Worm (Caenorhabditis elegans): ENCODE results near the gene C05D11.5.

DNA sequence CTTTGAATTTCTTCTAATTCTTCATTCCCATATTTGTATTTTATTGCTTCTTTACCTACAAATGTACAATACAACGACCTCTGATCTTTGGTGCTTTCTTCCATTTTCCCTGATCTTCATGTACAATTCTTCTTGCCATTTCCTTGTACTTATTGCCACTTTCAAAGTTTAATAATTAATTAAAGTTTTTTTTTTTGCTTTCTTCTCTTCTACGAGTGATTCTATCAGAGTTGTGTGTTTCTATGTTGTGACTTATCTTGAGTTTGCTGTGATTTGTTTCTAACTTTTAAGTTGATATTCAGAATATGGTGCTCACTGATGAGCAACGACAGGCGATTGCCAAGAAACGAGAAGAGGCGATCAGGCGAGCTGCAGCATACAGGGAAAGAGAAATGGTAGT lies 21.2 kb downstream of the C05D11.5 start, which contains the start of gene smrc-1:
- TF ChIP-seq lin-39 (tag; optimal IDR thresholded peaks at IDR 0.05): no peak
- no peak for TF ChIP-seq pha-4 (tag; optimal IDR thresholded peaks at IDR 0.05)
- no peak for TF ChIP-seq lsy-12 (tag; optimal IDR thresholded peaks at IDR 0.05)
- no peak for TF ChIP-seq R02D3.7 (tag; optimal IDR thresholded peaks at IDR 0.05)
- no peak for TF ChIP-seq unc-62 (GFP tag; optimal IDR thresholded peaks at IDR 0.05)
- no peak for TF ChIP-seq nhr-12 (tag; optimal IDR thresholded peaks at IDR 0.05)
- TF ChIP-seq daf-12 (tag; optimal IDR thresholded peaks at IDR 0.05): no peak
- no peak for TF ChIP-seq unc-39 (tag; optimal IDR thresholded peaks at IDR 0.05)
- no peak for TF ChIP-seq nhr-28 (tag; optimal IDR thresholded peaks at IDR 0.05)
- no peak for TF ChIP-seq pqm-1 (tag; optimal IDR thresholded peaks at IDR 0.05)
- no peak for TF ChIP-seq nfya-1 (tag; optimal IDR thresholded peaks at IDR 0.05; ENCODE audit: insufficient read depth)
- no peak for TF ChIP-seq nhr-237 (tag; optimal IDR thresholded peaks at IDR 0.05)
- TF ChIP-seq snpc-4 (tag; optimal IDR thresholded peaks at IDR 0.05): no peak

All from whole organism, L3 larva.